Worm (Caenorhabditis elegans) whole organism, L4 larva: ENCODE data around the gene acdh-13.

Experiments used
- F10B5.3 ChIP-seq: sonication (generic microtip); optimal IDR thresholded peaks from 2 replicates; lab custom pipeline; 2016; ENCODE audit warnings: mild to moderate bottlenecking, missing genetic modification characterization, missing compliant biosample characterization
- R02D3.7 ChIP-seq: fragments of 150-350 bp; sonication (generic microtip); optimal IDR thresholded peaks from 3 replicates; lab custom pipeline; 2014; ENCODE audit warnings: missing biosample characterization, missing genetic modification characterization
- T20F7.1 ChIP-seq: fragments of 200-800 bp; sonication (Bioruptor generic); optimal IDR thresholded peaks from 2 replicates; lab custom pipeline; 2018; ENCODE audit warnings: mild to moderate bottlenecking, missing genetic modification characterization, missing compliant biosample characterization
- T26A8.4 ChIP-seq: fragments of 200-800 bp; sonication (Bioruptor generic); IDR thresholded peaks from 2 replicates; pipeline ENCODE4 v1.3.6; 2022; ENCODE audit warnings: missing genetic modification characterization, missing compliant biosample characterization
- aha-1 ChIP-seq: fragments of 150-350 bp; peaks from one replicate; lab custom pipeline; 2014; ENCODE audit warnings: missing biosample characterization, missing genetic modification characterization
- ama-1 ChIP-seq: fragments of 150-350 bp; optimal IDR thresholded peaks from 2 replicates; lab custom pipeline; 2014; ENCODE audit warnings: inconsistent platforms, mixed read lengths
- ceh-20 ChIP-seq: fragments of 200-800 bp; sonication (Bioruptor generic); IDR thresholded peaks from 2 replicates; pipeline ENCODE4 v1.3.6; 2022; ENCODE audit warnings: missing genetic modification reagents, missing genetic modification characterization, missing compliant biosample characterization
- ceh-28 ChIP-seq: fragments of 150-350 bp; optimal IDR thresholded peaks from 2 replicates; lab custom pipeline; 2014; ENCODE audit warnings: missing biosample characterization, missing genetic modification reagents, missing genetic modification characterization
- cey-2 ChIP-seq: sonication (generic microtip); optimal IDR thresholded peaks from 3 replicates; lab custom pipeline; 2017; ENCODE audit warnings: missing genetic modification characterization, mild to moderate bottlenecking, missing compliant biosample characterization, antibody characterized with exemption, borderline replicate concordance; ENCODE audit not compliant: insufficient read depth
- ctbp-1 ChIP-seq: fragments of 200-800 bp; sonication (Bioruptor generic); IDR thresholded peaks from 2 replicates; pipeline ENCODE4 v1.3.6; 2022; ENCODE audit warnings: missing genetic modification reagents, missing genetic modification characterization, missing compliant biosample characterization
- daf-16 ChIP-seq, 3 experiments: sonication (generic microtip); optimal IDR thresholded peaks; 2 replicates each; lab custom pipeline; 2016 to 2017; ENCODE audit warnings: missing genetic modification characterization in 3 of 3, missing genetic modification reagents in 3 of 3, mild to moderate bottlenecking in 2 of 3, missing compliant biosample characterization in 2 of 3, missing biosample characterization in 1 of 3, moderate library complexity in 1 of 3
- dmd-6 ChIP-seq: fragments of 200-800 bp; sonication (Bioruptor generic); IDR thresholded peaks from 2 replicates; pipeline ENCODE4 v1.3.6; 2022; ENCODE audit warnings: missing genetic modification reagents, missing genetic modification characterization, missing compliant biosample characterization
- dmd-8 ChIP-seq: fragments of 200-800 bp; sonication (Bioruptor generic); IDR thresholded peaks from 2 replicates; pipeline ENCODE4 v1.3.6; 2022; ENCODE audit warnings: missing genetic modification characterization, missing compliant biosample characterization
- dmd-9 ChIP-seq: fragments of 200-800 bp; sonication (Bioruptor generic); IDR thresholded peaks from 2 replicates; pipeline ENCODE4 v1.3.6; 2022; ENCODE audit warnings: missing genetic modification reagents, missing genetic modification characterization, missing compliant biosample characterization
- dve-1 ChIP-seq: sonication (generic microtip); optimal IDR thresholded peaks from 2 replicates; lab custom pipeline; 2017; ENCODE audit warnings: antibody characterized with exemption, mild to moderate bottlenecking, missing genetic modification characterization, missing compliant biosample characterization; ENCODE audit not compliant: insufficient read depth
- fkh-10 ChIP-seq: fragments of 150-350 bp; optimal IDR thresholded peaks from 2 replicates; lab custom pipeline; 2014; ENCODE audit warnings: missing biosample characterization, missing genetic modification reagents, missing genetic modification characterization
- fos-1 ChIP-seq: fragments of 150-350 bp; optimal IDR thresholded peaks from 2 replicates; lab custom pipeline; 2014; ENCODE audit warnings: missing biosample characterization, missing genetic modification characterization
- gei-8 ChIP-seq: fragments of 200-800 bp; sonication (Bioruptor generic); optimal IDR thresholded peaks from 2 replicates; lab custom pipeline; 2018; ENCODE audit warnings: mild to moderate bottlenecking, missing genetic modification characterization, missing compliant biosample characterization
- hlh-11 ChIP-seq: fragments of 200-800 bp; sonication (Bioruptor generic); optimal IDR thresholded peaks from 2 replicates; lab custom pipeline; 2018; ENCODE audit warnings: mild to moderate bottlenecking, missing genetic modification characterization, missing compliant biosample characterization
- hlh-30 ChIP-seq: sonication (generic microtip); optimal IDR thresholded peaks from 2 replicates; lab custom pipeline; 2017; ENCODE audit warnings: antibody characterized with exemption, mild to moderate bottlenecking, missing genetic modification characterization, missing compliant biosample characterization; ENCODE audit not compliant: insufficient read depth
- jun-1 ChIP-seq: fragments of 150-350 bp; optimal IDR thresholded peaks from 2 replicates; lab custom pipeline; 2014; ENCODE audit warnings: missing biosample characterization, missing genetic modification reagents, missing genetic modification characterization
- lim-7 ChIP-seq: fragments of 200-800 bp; sonication (Bioruptor generic); IDR thresholded peaks from 2 replicates; pipeline ENCODE4 v1.3.6; 2022; ENCODE audit warnings: missing genetic modification characterization, missing compliant biosample characterization
- lin-1 ChIP-seq: fragments of 200-800 bp; sonication (Bioruptor generic); IDR thresholded peaks from 2 replicates; pipeline ENCODE4 v1.3.6; 2022; ENCODE audit warnings: missing genetic modification reagents, missing genetic modification characterization, missing compliant biosample characterization
- lin-38 ChIP-seq: fragments of 200-800 bp; sonication (Bioruptor generic); IDR thresholded peaks from 2 replicates; pipeline ENCODE4 v1.3.6; 2022; ENCODE audit warnings: missing genetic modification reagents, missing genetic modification characterization, missing compliant biosample characterization
- lsy-2 ChIP-seq, 2 experiments: fragments of 150-350 bp in 1 of 2; sonication (generic microtip) in 1 of 2; optimal IDR thresholded peaks; 2 replicates each; lab custom pipeline; 2014 to 2017; ENCODE audit warnings: missing biosample characterization in 2 of 2, missing genetic modification characterization in 2 of 2
- mxl-3 ChIP-seq: fragments of 200-800 bp; sonication (Bioruptor generic); optimal IDR thresholded peaks from 2 replicates; lab custom pipeline; 2018; ENCODE audit warnings: mild to moderate bottlenecking, missing genetic modification characterization, missing compliant biosample characterization
- nhr-10 ChIP-seq: fragments of 150-350 bp; optimal IDR thresholded peaks from 2 replicates; lab custom pipeline; 2014; ENCODE audit warnings: missing biosample characterization, missing genetic modification characterization
- nhr-102 ChIP-seq: sonication (generic microtip); optimal IDR thresholded peaks from 2 replicates; lab custom pipeline; 2016; ENCODE audit warnings: mild to moderate bottlenecking, missing genetic modification characterization, moderate library complexity, missing compliant biosample characterization
- nhr-111 ChIP-seq: fragments of 200-800 bp; sonication (Bioruptor generic); optimal IDR thresholded peaks from 2 replicates; lab custom pipeline; 2018; ENCODE audit warnings: mild to moderate bottlenecking, missing genetic modification characterization, missing compliant biosample characterization
- nhr-28 ChIP-seq: fragments of 150-350 bp; optimal IDR thresholded peaks from 2 replicates; lab custom pipeline; 2014; ENCODE audit warnings: missing biosample characterization, missing genetic modification characterization
- nhr-48 ChIP-seq: sonication (generic microtip); optimal IDR thresholded peaks from 2 replicates; lab custom pipeline; 2016; ENCODE audit warnings: mild to moderate bottlenecking, missing genetic modification characterization, missing compliant biosample characterization
- nhr-76 ChIP-seq: fragments of 150-350 bp; optimal IDR thresholded peaks from 2 replicates; lab custom pipeline; 2014; ENCODE audit warnings: missing biosample characterization, missing genetic modification characterization
- pha-4 ChIP-seq, 2 experiments: fragments of 150-350 bp in 1 of 2; fragments of 200-800 bp in 1 of 2; sonication (Bioruptor generic) in 1 of 2; IDR thresholded peaks in 1 of 2; optimal IDR thresholded peaks in 1 of 2; 2 replicates each; pipeline versions ENCODE4 v1.3.6 to Lab custom; 2014 to 2022; ENCODE audit warnings: missing genetic modification characterization in 2 of 2, missing genetic modification reagents in 2 of 2, missing biosample characterization in 1 of 2, missing compliant biosample characterization in 1 of 2
- php-3 ChIP-seq: fragments of 200-800 bp; sonication (Bioruptor generic); IDR thresholded peaks from 2 replicates; pipeline ENCODE4 v1.3.6; 2022; ENCODE audit warnings: missing genetic modification reagents, missing genetic modification characterization, missing compliant biosample characterization
- pqm-1 ChIP-seq: sonication (generic microtip); optimal IDR thresholded peaks from 2 replicates; lab custom pipeline; 2017; ENCODE audit warnings: missing biosample characterization, missing genetic modification characterization
- saeg-2 ChIP-seq: fragments of 200-800 bp; sonication (Bioruptor generic); IDR thresholded peaks from 2 replicates; pipeline ENCODE4 v1.3.6; 2022; ENCODE audit warnings: missing genetic modification reagents, missing genetic modification characterization, missing compliant biosample characterization
- snpc-1.2 ChIP-seq: fragments of 200-800 bp; sonication (Bioruptor generic); IDR thresholded peaks from 2 replicates; pipeline ENCODE4 v1.3.6; 2022; ENCODE audit warnings: missing genetic modification reagents, missing genetic modification characterization, missing compliant biosample characterization
- snpc-4 ChIP-seq: fragments of 150-350 bp; optimal IDR thresholded peaks from 2 replicates; lab custom pipeline; 2014; ENCODE audit warnings: missing biosample characterization, missing genetic modification characterization
- tra-1 ChIP-seq: fragments of 200-800 bp; sonication (Bioruptor generic); IDR thresholded peaks from 2 replicates; pipeline ENCODE4 v1.3.6; 2022; ENCODE audit warnings: missing genetic modification reagents, missing genetic modification characterization, missing compliant biosample characterization
- zip-2 ChIP-seq: fragments of 150-350 bp; optimal IDR thresholded peaks from 2 replicates; lab custom pipeline; 2014; ENCODE audit warnings: missing biosample characterization, missing genetic modification characterization

The acdh-13 gene

DNA sequence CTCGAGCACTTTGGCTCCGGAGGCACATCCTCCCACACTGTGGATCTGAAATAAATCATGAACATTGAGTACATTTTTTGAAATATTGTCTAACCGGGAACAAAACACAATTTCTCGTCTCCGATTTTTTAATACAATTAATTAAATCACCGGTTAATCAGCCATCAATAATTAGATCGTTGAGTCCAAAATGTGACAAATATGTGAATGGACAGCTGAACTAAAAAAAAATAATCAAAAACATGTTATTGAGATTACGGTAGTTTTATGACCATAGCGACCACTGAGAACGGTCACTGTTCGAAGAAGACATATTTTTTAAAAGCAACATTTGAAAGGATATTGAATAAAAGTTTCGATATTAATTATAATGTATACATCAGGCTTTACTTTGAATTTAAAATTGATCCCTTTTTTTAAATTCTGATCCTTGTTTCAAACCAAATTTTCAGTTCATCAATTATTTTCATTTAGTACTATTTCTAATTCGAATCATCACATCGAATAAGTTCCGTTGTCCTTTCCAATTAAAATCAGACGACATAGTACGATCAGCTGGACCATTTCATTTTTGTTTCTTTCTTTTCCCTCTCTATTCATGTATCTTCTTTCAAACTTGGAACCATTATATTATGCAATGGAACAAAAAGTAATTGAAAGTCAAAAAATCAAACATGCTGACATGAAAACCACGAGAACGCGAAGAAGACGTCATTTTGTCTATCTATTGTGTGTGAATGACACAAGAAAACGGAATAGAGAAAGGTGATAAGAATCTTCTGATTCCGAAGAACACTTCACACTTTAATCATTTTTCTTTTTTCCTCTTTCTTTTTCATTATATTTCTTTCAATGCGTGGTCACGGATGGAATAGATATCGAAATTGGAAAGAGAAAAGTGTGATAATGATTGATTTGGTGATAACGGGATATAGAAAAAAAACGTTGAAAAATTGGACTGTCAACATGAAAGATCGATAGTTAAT, 31.7 kb upstream of the acdh-13 start (continued):
- peak; percentile 76 for TF ChIP-seq fos-1 (tag; lab: Kevin White, UChicago)
- peak; percentile 25; the same call in 1 of the 2 replicates for TF ChIP-seq lin-38
- peak; percentile 0 for TF ChIP-seq ama-1
- TF ChIP-seq lin-1 = peak; percentile 88; the same call in 1 of the 2 replicates
- peak; percentile 26 for TF ChIP-seq zip-2 (tag; lab: Kevin White, UChicago)
- peak; percentile 66; the same call in 1 of the 2 replicates for TF ChIP-seq pha-4 (GFP tag; IDR thresholded peaks at IDR 0.05; lab: Robert Waterston, UW)
- no peak for TF ChIP-seq pha-4 (tag; optimal IDR thresholded peaks at IDR 0.05; lab: Kevin White, UChicago)
- TF ChIP-seq hlh-30 (tag; lab: Kevin White, UChicago) = peak; percentile 92
- peak; percentile 90 for TF ChIP-seq nhr-10 (tag; lab: Kevin White, UChicago)
- TF ChIP-seq jun-1 (tag; lab: Kevin White, UChicago) = peak; percentile 47
- TF ChIP-seq nhr-28 (tag; lab: Kevin White, UChicago) = peak; percentile 99
- no peak for TF ChIP-seq dmd-9 (GFP tag; lab: Robert Waterston, UW)
- peak; percentile 33 to 72 for TF ChIP-seq lsy-2 (tag; optimal IDR thresholded peaks at IDR 0.05; lab: Kevin White, UChicago)
- TF ChIP-seq cey-2 (tag; lab: Kevin White, UChicago) = peak; percentile 95
- peak; percentile 87 for TF ChIP-seq ceh-20 (GFP tag; lab: Robert Waterston, UW)
- peak; percentile 97 for TF ChIP-seq hlh-11
- TF ChIP-seq ceh-28 = no peak
- TF ChIP-seq dmd-8 (GFP tag; lab: Robert Waterston, UW) = no peak
- peak; percentile 77; the same call in 1 of the 2 replicates for TF ChIP-seq saeg-2 (GFP tag; lab: Robert Waterston, UW)
- TF ChIP-seq fkh-10 = no peak
- no peak for TF ChIP-seq snpc-1.2 (GFP tag; lab: Robert Waterston, UW)
- TF ChIP-seq nhr-111 (GFP tag; lab: Kevin White, UChicago) = no peak
- TF ChIP-seq nhr-76 = peak; percentile 61
- TF ChIP-seq nhr-48 (tag; lab: Kevin White, UChicago) = peak; percentile 93
- no peak for TF ChIP-seq snpc-4 (tag; lab: Kevin White, UChicago)
- TF ChIP-seq daf-16 (GFP tag; optimal IDR thresholded peaks at IDR 0.05; lab: Kevin White, UChicago) = peak in 1 of 2 experiments; percentile 92
- TF ChIP-seq daf-16 (tag; optimal IDR thresholded peaks at IDR 0.05; lab: Kevin White, UChicago) = peak; percentile 92
- no peak for TF ChIP-seq ctbp-1
- TF ChIP-seq mxl-3 = peak; percentile 73
- no peak for TF ChIP-seq F10B5.3 (tag; lab: Kevin White, UChicago)
- no peak for TF ChIP-seq R02D3.7 (tag; lab: Kevin White, UChicago)
- TF ChIP-seq tra-1 (GFP tag; lab: Robert Waterston, UW) = peak; percentile 94
- no peak for TF ChIP-seq lim-7 (GFP tag; lab: Robert Waterston, UW)
- peak; percentile 75 for TF ChIP-seq nhr-102 (tag; lab: Kevin White, UChicago)
- TF ChIP-seq aha-1 (tag; lab: Kevin White, UChicago) = peak; percentile 98
- TF ChIP-seq T20F7.1 (GFP tag; lab: Kevin White, UChicago) = peak; percentile 79
- TF ChIP-seq pqm-1 (tag; lab: Kevin White, UChicago) = peak; percentile 100
- peak; percentile 99 for TF ChIP-seq dve-1 (tag; lab: Kevin White, UChicago)
- peak; percentile 85 for TF ChIP-seq gei-8 (GFP tag; lab: Kevin White, UChicago)
- peak; percentile 42; the same call in 1 of the 2 replicates for TF ChIP-seq T26A8.4 (GFP tag; lab: Robert Waterston, UW)
- TF ChIP-seq php-3 (GFP tag; lab: Robert Waterston, UW) = peak; percentile 97
- TF ChIP-seq dmd-6 (GFP tag; lab: Robert Waterston, UW) = peak; percentile 99
